Worm (Caenorhabditis elegans) whole organism, late embryonic: ENCODE results near the gene C27F2.10.

ENCODE experiments used
- C08G9.2 ChIP-seq: sonication (generic microtip); optimal IDR thresholded peaks from 2 replicates; lab custom pipeline; 2016; ENCODE audit warnings: mild to moderate bottlenecking, missing genetic modification characterization, moderate library complexity, missing compliant biosample characterization
- C38D4.7 ChIP-seq: fragments of 200-800 bp; sonication (Bioruptor generic); optimal IDR thresholded peaks from 2 replicates; lab custom pipeline; 2018; ENCODE audit warnings: mild to moderate bottlenecking, missing genetic modification characterization, moderate library complexity, missing compliant biosample characterization
- T23F11.4 ChIP-seq: fragments of 200-800 bp; sonication (Bioruptor generic); optimal IDR thresholded peaks from 2 replicates; lab custom pipeline; 2018; ENCODE audit warnings: mild to moderate bottlenecking, missing genetic modification characterization, missing compliant biosample characterization
- Y22D7AL.16 ChIP-seq: sonication (generic microtip); optimal IDR thresholded peaks from 2 replicates; lab custom pipeline; 2016; ENCODE audit warnings: missing genetic modification characterization, missing compliant biosample characterization
- ama-1 ChIP-seq: fragments of 150-350 bp; optimal IDR thresholded peaks from 2 replicates; lab custom pipeline; 2014
- ceh-18 ChIP-seq: sonication (generic microtip); optimal IDR thresholded peaks from 2 replicates; lab custom pipeline; 2016; ENCODE audit warnings: missing genetic modification characterization, missing compliant biosample characterization
- ceh-19 ChIP-seq: fragments of 200-800 bp; sonication (Bioruptor generic); optimal IDR thresholded peaks from 2 replicates; lab custom pipeline; 2018; ENCODE audit warnings: mild to moderate bottlenecking, missing genetic modification characterization, missing compliant biosample characterization
- ceh-24 ChIP-seq: sonication (generic microtip); optimal IDR thresholded peaks from 2 replicates; lab custom pipeline; 2016; ENCODE audit warnings: mild to moderate bottlenecking, missing genetic modification characterization, missing compliant biosample characterization
- ceh-30 ChIP-seq: fragments of 150-350 bp; optimal IDR thresholded peaks from 2 replicates; lab custom pipeline; 2014; ENCODE audit warnings: missing biosample characterization, missing genetic modification characterization
- ceh-31 ChIP-seq: sonication (generic microtip); optimal IDR thresholded peaks from 2 replicates; lab custom pipeline; 2016; ENCODE audit warnings: missing genetic modification characterization, missing compliant biosample characterization
- ceh-45 ChIP-seq: fragments of 200-800 bp; sonication (Bioruptor generic); IDR thresholded peaks from 2 replicates; pipeline ENCODE4 v1.3.6; 2022; ENCODE audit warnings: missing genetic modification reagents, missing genetic modification characterization, missing compliant biosample characterization
- ceh-48 ChIP-seq: sonication (generic microtip); optimal IDR thresholded peaks from 2 replicates; lab custom pipeline; 2016; ENCODE audit warnings: missing genetic modification characterization, inconsistent platforms, missing compliant biosample characterization
- ceh-6 ChIP-seq: fragments of 200-800 bp; sonication (Bioruptor generic); optimal IDR thresholded peaks from 2 replicates; lab custom pipeline; 2018; ENCODE audit warnings: mild to moderate bottlenecking, missing genetic modification characterization, missing compliant biosample characterization
- che-1 ChIP-seq: sonication (generic microtip); optimal IDR thresholded peaks from 2 replicates; lab custom pipeline; 2016; ENCODE audit warnings: mild to moderate bottlenecking, missing genetic modification characterization, missing compliant biosample characterization
- dmd-4 ChIP-seq: sonication (generic microtip); optimal IDR thresholded peaks from 2 replicates; lab custom pipeline; 2016; ENCODE audit warnings: borderline replicate concordance, missing genetic modification characterization, missing compliant biosample characterization
- dve-1 ChIP-seq: sonication (generic microtip); optimal IDR thresholded peaks from 2 replicates; lab custom pipeline; 2017; ENCODE audit warnings: antibody characterized with exemption, mild to moderate bottlenecking, missing genetic modification characterization, missing compliant biosample characterization
- elt-2 ChIP-seq: sonication (generic microtip); optimal IDR thresholded peaks from 2 replicates; lab custom pipeline; 2016; ENCODE audit warnings: missing genetic modification reagents, missing genetic modification characterization, missing compliant biosample characterization
- ets-4 ChIP-seq: sonication (generic microtip); optimal IDR thresholded peaks from 2 replicates; lab custom pipeline; 2016; ENCODE audit warnings: missing genetic modification characterization, missing compliant biosample characterization
- eyg-1 ChIP-seq: sonication (generic microtip); optimal IDR thresholded peaks from 2 replicates; lab custom pipeline; 2016; ENCODE audit warnings: missing genotype, missing genetic modification characterization, missing compliant biosample characterization
- fax-1 ChIP-seq: sonication (generic microtip); optimal IDR thresholded peaks from 2 replicates; lab custom pipeline; 2016; ENCODE audit warnings: missing genotype, missing genetic modification characterization, missing compliant biosample characterization
- gmeb-2 ChIP-seq: sonication (generic microtip); optimal IDR thresholded peaks from 2 replicates; lab custom pipeline; 2016; ENCODE audit warnings: missing genetic modification characterization, inconsistent platforms, missing compliant biosample characterization
- hlh-15 ChIP-seq: sonication (generic microtip); optimal IDR thresholded peaks from 2 replicates; lab custom pipeline; 2016; ENCODE audit warnings: missing genetic modification characterization, missing compliant biosample characterization
- hlh-30 ChIP-seq: sonication (generic microtip); optimal IDR thresholded peaks from 2 replicates; lab custom pipeline; 2017; ENCODE audit warnings: antibody characterized with exemption, missing genetic modification characterization, missing compliant biosample characterization; ENCODE audit not compliant: insufficient read depth
- hlh-6 ChIP-seq: sonication (generic microtip); optimal IDR thresholded peaks from 2 replicates; lab custom pipeline; 2016; ENCODE audit warnings: missing genotype, missing genetic modification characterization, missing compliant biosample characterization
- hlh-8 ChIP-seq: sonication (generic microtip); optimal IDR thresholded peaks from 2 replicates; lab custom pipeline; 2016; ENCODE audit warnings: missing genotype, missing genetic modification characterization, missing compliant biosample characterization
- lim-6 ChIP-seq: sonication (generic microtip); optimal IDR thresholded peaks from 2 replicates; lab custom pipeline; 2016; ENCODE audit warnings: missing genetic modification characterization, missing compliant biosample characterization
- lin-11 ChIP-seq: fragments of 200-800 bp; sonication (Bioruptor generic); optimal IDR thresholded peaks from 2 replicates; lab custom pipeline; 2018; ENCODE audit warnings: mild to moderate bottlenecking, missing genetic modification characterization, missing compliant biosample characterization
- mec-3 ChIP-seq: sonication (generic microtip); optimal IDR thresholded peaks from 2 replicates; lab custom pipeline; 2016; ENCODE audit warnings: borderline replicate concordance, missing genetic modification characterization, missing compliant biosample characterization
- nhr-11 ChIP-seq: fragments of 150-350 bp; optimal IDR thresholded peaks from 2 replicates; lab custom pipeline; 2014; ENCODE audit warnings: missing biosample characterization, missing genetic modification characterization
- nhr-232 ChIP-seq: sonication (generic microtip); optimal IDR thresholded peaks from 2 replicates; lab custom pipeline; 2016; ENCODE audit warnings: missing genetic modification characterization, missing compliant biosample characterization
- npax-4 ChIP-seq: sonication (generic microtip); optimal IDR thresholded peaks from 2 replicates; lab custom pipeline; 2016; ENCODE audit warnings: missing genetic modification characterization, missing compliant biosample characterization
- odd-2 ChIP-seq: sonication (generic microtip); optimal IDR thresholded peaks from 2 replicates; lab custom pipeline; 2017; ENCODE audit warnings: antibody characterized with exemption, mild to moderate bottlenecking, missing genetic modification characterization, missing compliant biosample characterization
- pat-9 ChIP-seq: fragments of 200-800 bp; sonication (Bioruptor generic); optimal IDR thresholded peaks from 2 replicates; lab custom pipeline; 2018; ENCODE audit warnings: mild to moderate bottlenecking, missing genetic modification characterization, moderate library complexity, missing compliant biosample characterization
- pax-1 ChIP-seq: fragments of 150-350 bp; optimal IDR thresholded peaks from 2 replicates; lab custom pipeline; 2014; ENCODE audit warnings: missing biosample characterization, missing genetic modification characterization
- pha-2 ChIP-seq: sonication (generic microtip); optimal IDR thresholded peaks from 2 replicates; lab custom pipeline; 2017; ENCODE audit warnings: mild to moderate bottlenecking, missing genetic modification characterization, missing compliant biosample characterization
- pros-1 ChIP-seq: fragments of 150-350 bp; optimal IDR thresholded peaks from 2 replicates; lab custom pipeline; 2014; ENCODE audit warnings: missing biosample characterization, missing genetic modification reagents, missing genetic modification characterization
- ref-2 ChIP-seq: sonication (generic microtip); optimal IDR thresholded peaks from 2 replicates; lab custom pipeline; 2016; ENCODE audit warnings: missing genetic modification characterization, missing compliant biosample characterization
- rnt-1 ChIP-seq: sonication (generic microtip); optimal IDR thresholded peaks from 2 replicates; lab custom pipeline; 2016; ENCODE audit warnings: missing genetic modification characterization, missing compliant biosample characterization
- sdc-2 ChIP-seq: sonication (generic microtip); optimal IDR thresholded peaks from 2 replicates; lab custom pipeline; 2016; ENCODE audit warnings: missing genotype, missing genetic modification characterization, missing compliant biosample characterization
- sox-4 ChIP-seq: sonication (generic microtip); optimal IDR thresholded peaks from 2 replicates; lab custom pipeline; 2017; ENCODE audit warnings: mild to moderate bottlenecking, missing genetic modification characterization, inconsistent platforms, missing compliant biosample characterization
- syd-9 ChIP-seq: sonication (generic microtip); optimal IDR thresholded peaks from 2 replicates; lab custom pipeline; 2016; ENCODE audit warnings: mild to moderate bottlenecking, missing genetic modification characterization, moderate library complexity, missing compliant biosample characterization
- tbx-2 ChIP-seq: sonication (generic microtip); optimal IDR thresholded peaks from 2 replicates; lab custom pipeline; 2016; ENCODE audit warnings: missing genetic modification characterization, missing compliant biosample characterization
- ttx-3 ChIP-seq: sonication (generic microtip); optimal IDR thresholded peaks from 2 replicates; lab custom pipeline; 2016; ENCODE audit warnings: missing genetic modification reagents, missing genetic modification characterization, missing compliant biosample characterization
- unc-42 ChIP-seq: sonication (generic microtip); optimal IDR thresholded peaks from 2 replicates; lab custom pipeline; 2016; ENCODE audit warnings: missing genotype, missing genetic modification characterization, missing compliant biosample characterization
- unc-55 ChIP-seq: sonication (generic microtip); optimal IDR thresholded peaks from 2 replicates; lab custom pipeline; 2017; ENCODE audit warnings: missing biosample characterization, missing genetic modification reagents, missing genetic modification characterization
- unc-86 ChIP-seq: sonication (generic microtip); optimal IDR thresholded peaks from 2 replicates; lab custom pipeline; 2016; ENCODE audit warnings: missing genetic modification characterization, missing compliant biosample characterization
- zip-5 ChIP-seq: sonication (generic microtip); optimal IDR thresholded peaks from 2 replicates; lab custom pipeline; 2016; ENCODE audit warnings: missing genetic modification characterization, missing compliant biosample characterization
- ztf-16 ChIP-seq: sonication (generic microtip); optimal IDR thresholded peaks from 2 replicates; lab custom pipeline; 2017; ENCODE audit warnings: missing genetic modification characterization, missing compliant biosample characterization

C27F2.10 gene

ce11 chrIII:5020924-5021323, 34.2 kb upstream of the C27F2.10 start, which contains the start of gene mdt-11:
TSS of gene mdt-11 (plus strand) at chrIII:5021224.
- TF ChIP-seq che-1 (tag; lab: Kevin White, UChicago) (no peak), mec-3 (tag; lab: Kevin White, UChicago) (no peak), zip-5 (tag; lab: Kevin White, UChicago) (no peak), odd-2 (tag; lab: Kevin White, UChicago) (no peak), hlh-15 (tag; lab: Kevin White, UChicago) (no peak), hlh-30 (tag; lab: Kevin White, UChicago) (no peak), npax-4 (no peak), unc-42 (tag; lab: Kevin White, UChicago) (no peak), ceh-19 (GFP tag; lab: Kevin White, UChicago) (no peak), nhr-232 (no peak), ceh-24 (tag; lab: Kevin White, UChicago) (no peak), hlh-6 (tag; lab: Kevin White, UChicago) (no peak), ztf-16 (tag; lab: Kevin White, UChicago) (no peak), Y22D7AL.16 (no peak), fax-1 (no peak), sdc-2 (no peak), dmd-4 (tag; lab: Kevin White, UChicago) (no peak)

ce11 chrIII:5018116-5018689, 31.5 kb upstream of the C27F2.10 start, which contains the start of gene wip-1:
TSS of gene wip-1 (plus strand) at chrIII:5018639.
- TF ChIP-seq C08G9.2 (tag; lab: Kevin White, UChicago) (peak; percentile 66), nhr-232 (peak; percentile 59), pax-1 (tag; lab: Kevin White, UChicago) (no peak), pros-1 (no peak), ceh-19 (GFP tag; lab: Kevin White, UChicago) (peak; percentile 44), dve-1 (tag; lab: Kevin White, UChicago) (peak; percentile 96), lin-11 (tag; lab: Kevin White, UChicago) (no peak), nhr-11 (tag; lab: Kevin White, UChicago) (no peak), pha-2 (tag; lab: Kevin White, UChicago) (peak; percentile 38), sox-4 (peak; percentile 31), ceh-24 (tag; lab: Kevin White, UChicago) (no peak), hlh-8 (tag; lab: Kevin White, UChicago) (peak; percentile 49), che-1 (tag; lab: Kevin White, UChicago) (peak; percentile 56), ceh-6 (GFP tag; lab: Kevin White, UChicago) (peak; percentile 73), ttx-3 (peak; percentile 58), ama-1 (lab: Kevin White, UChicago) (no peak), eyg-1 (tag; lab: Kevin White, UChicago) (peak; percentile 40), dmd-4 (tag; lab: Kevin White, UChicago) (peak; percentile 15), ceh-31 (tag; lab: Kevin White, UChicago) (peak; percentile 91), T23F11.4 (GFP tag; lab: Kevin White, UChicago) (peak; percentile 64), ets-4 (tag; lab: Kevin White, UChicago) (peak; percentile 98), lim-6 (peak; percentile 5), hlh-6 (tag; lab: Kevin White, UChicago) (peak; percentile 72), ceh-18 (peak; percentile 96), pat-9 (tag; lab: Kevin White, UChicago) (peak; percentile 85), ref-2 (tag; lab: Kevin White, UChicago) (peak; percentile 88), ztf-16 (tag; lab: Kevin White, UChicago) (peak; percentile 84), unc-55 (peak; percentile 65), odd-2 (tag; lab: Kevin White, UChicago) (no peak), rnt-1 (tag; lab: Kevin White, UChicago) (peak; percentile 92), ceh-48 (tag; lab: Kevin White, UChicago) (peak; percentile 69), hlh-30 (tag; lab: Kevin White, UChicago) (peak; percentile 87), ceh-45 (GFP tag; lab: Robert Waterston, UW) (0 out of 2 replicates have a peak, but pooled peaks have one; percentile 36), ceh-30 (peak; percentile 77), zip-5 (tag; lab: Kevin White, UChicago) (peak; percentile 41), unc-42 (tag; lab: Kevin White, UChicago) (peak; percentile 66), unc-86 (tag; lab: Kevin White, UChicago) (peak; percentile 71), gmeb-2 (tag; lab: Kevin White, UChicago) (peak; percentile 37), sdc-2 (peak; percentile 79), elt-2 (tag; lab: Kevin White, UChicago) (peak; percentile 87), hlh-15 (tag; lab: Kevin White, UChicago) (peak; percentile 2), fax-1 (peak; percentile 58), syd-9 (peak; percentile 78), tbx-2 (tag; lab: Kevin White, UChicago) (peak; percentile 96), C38D4.7 (GFP tag; lab: Kevin White, UChicago) (peak; percentile 30)
